Worm (Caenorhabditis elegans): ENCODE data around the gene best-19.

The best-19 gene

ce11 chrIV:295734-296201 lies 12.3 kb downstream of the best-19 start (continued):
- peak in 1 of 2 experiments; percentile 40 for TF ChIP-seq mdl-1 (tag; optimal IDR thresholded peaks at IDR 0.05)
- no peak for TF ChIP-seq ZK546.5 (tag; optimal IDR thresholded peaks at IDR 0.05)
- TF ChIP-seq Y55F3AM.14 (GFP tag; optimal IDR thresholded peaks at IDR 0.05): no peak
- no peak for TF ChIP-seq snpc-4 (tag; optimal IDR thresholded peaks at IDR 0.05)
- no peak for TF ChIP-seq unc-62 (GFP tag; optimal IDR thresholded peaks at IDR 0.05)
- TF ChIP-seq nhr-129 (tag; optimal IDR thresholded peaks at IDR 0.05): peak; percentile 14
- TF ChIP-seq skn-1 (tag; optimal IDR thresholded peaks at IDR 0.05): no peak
- TF ChIP-seq ztf-11 (tag; optimal IDR thresholded peaks at IDR 0.05): no peak
- TF ChIP-seq fos-1 (tag; optimal IDR thresholded peaks at IDR 0.05): peak; percentile 79
- TF ChIP-seq zag-1 (tag; optimal IDR thresholded peaks at IDR 0.05): no peak
- TF ChIP-seq crh-2 (tag; optimal IDR thresholded peaks at IDR 0.05): peak; percentile 66
- TF ChIP-seq unc-39 (tag; optimal IDR thresholded peaks at IDR 0.05): no peak
- TF ChIP-seq gmeb-1 (tag; optimal IDR thresholded peaks at IDR 0.05): peak; percentile 38
- no peak for TF ChIP-seq elt-3 (tag; optimal IDR thresholded peaks at IDR 0.05)
- TF ChIP-seq mbf-1 (tag; optimal IDR thresholded peaks at IDR 0.05): no peak
- TF ChIP-seq sem-4 (tag; optimal IDR thresholded peaks at IDR 0.05): no peak
- TF ChIP-seq aly-2 (tag; optimal IDR thresholded peaks at IDR 0.05): no peak
- no peak for TF ChIP-seq nhr-6 (tag; optimal IDR thresholded peaks at IDR 0.05)
- TF ChIP-seq C34F6.9 (tag; optimal IDR thresholded peaks at IDR 0.05): no peak
- TF ChIP-seq F13H6.1 (tag; optimal IDR thresholded peaks at IDR 0.05): no peak
- TF ChIP-seq nhr-23 (tag; optimal IDR thresholded peaks at IDR 0.05): no peak
- no peak for TF ChIP-seq ceh-82 (tag; optimal IDR thresholded peaks at IDR 0.05)
- TF ChIP-seq nhr-10 (tag; optimal IDR thresholded peaks at IDR 0.05): no peak

DNA sequence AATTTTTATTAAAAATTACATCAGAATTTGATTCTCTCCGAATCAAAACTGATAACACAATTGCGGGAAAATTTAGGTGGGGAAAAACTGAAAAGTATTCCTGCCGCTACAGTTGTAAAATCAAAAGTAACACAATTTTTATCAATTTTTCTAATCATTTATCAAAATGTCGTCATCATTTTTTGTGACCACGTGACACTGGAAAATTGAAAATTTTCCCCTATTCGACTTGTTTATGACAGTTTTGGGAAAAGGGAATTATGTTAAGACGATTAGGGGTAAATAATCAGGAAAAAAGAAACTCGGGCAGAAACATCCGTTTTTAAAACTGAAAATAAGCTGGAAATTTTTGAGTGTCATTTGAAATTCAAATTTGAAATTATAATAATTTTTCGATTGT lies 13.4 kb downstream of the best-19 start:
- TF ChIP-seq crh-2 (tag; optimal IDR thresholded peaks at IDR 0.05) (peak; percentile 71), nhr-6 (tag; optimal IDR thresholded peaks at IDR 0.05) (no peak), sma-9 (GFP tag; optimal IDR thresholded peaks at IDR 0.05) (peak; percentile 58), sma-9 (tag; optimal IDR thresholded peaks at IDR 0.05) (no peak), ztf-11 (tag; optimal IDR thresholded peaks at IDR 0.05) (no peak), sma-3 (GFP tag; optimal IDR thresholded peaks at IDR 0.05) (peak; percentile 29), nhr-11 (tag; optimal IDR thresholded peaks at IDR 0.05) (no peak), dmd-4 (tag; optimal IDR thresholded peaks at IDR 0.05) (no peak), gmeb-1 (tag; optimal IDR thresholded peaks at IDR 0.05) (peak; percentile 70), alr-1 (tag; optimal IDR thresholded peaks at IDR 0.05) (no peak), nhr-10 (tag; optimal IDR thresholded peaks at IDR 0.05) (no peak), fos-1 (tag; optimal IDR thresholded peaks at IDR 0.05) (peak; percentile 55), lsy-2 (tag; optimal IDR thresholded peaks at IDR 0.05) (peak in 1 of 2 experiments; percentile 13), mdl-1 (tag; optimal IDR thresholded peaks at IDR 0.05) (peak in 1 of 2 experiments; percentile 25), snpc-4 (tag; optimal IDR thresholded peaks at IDR 0.05) (no peak), Y55F3AM.14 (GFP tag; optimal IDR thresholded peaks at IDR 0.05) (no peak), skn-1 (tag; optimal IDR thresholded peaks at IDR 0.05) (no peak)

DNA sequence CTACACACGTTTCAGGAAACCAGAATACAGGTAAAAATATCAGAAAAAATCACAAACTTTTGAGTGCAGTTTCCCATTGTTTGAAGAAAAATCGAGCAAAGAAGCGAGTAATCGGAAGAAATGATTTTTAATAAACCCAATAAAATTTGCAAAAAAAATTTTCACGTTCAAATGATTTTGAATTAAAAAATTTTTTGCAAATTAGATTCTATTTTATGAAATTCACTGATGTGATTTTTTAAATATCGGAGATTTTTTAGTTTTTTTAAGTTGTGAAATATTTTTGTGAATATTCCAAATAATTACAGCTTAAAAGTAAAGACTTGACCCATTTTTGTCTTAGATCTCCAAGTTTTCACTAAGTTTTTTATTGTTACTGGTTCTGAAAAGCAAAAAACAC lies 14.8 kb downstream of the best-19 start, which contains the start of gene pnp-1:
Gene pnp-1 (minus strand): TSS at position 101 of the 400 bp plus-strand sequence.
- TF ChIP-seq blmp-1 (tag; optimal IDR thresholded peaks at IDR 0.05; ENCODE audit: insufficient read depth) (no peak), nhr-11 (tag; optimal IDR thresholded peaks at IDR 0.05) (no peak), Y55F3AM.14 (GFP tag; optimal IDR thresholded peaks at IDR 0.05) (no peak), mdl-1 (tag; optimal IDR thresholded peaks at IDR 0.05) (no peak), unc-62 (GFP tag; optimal IDR thresholded peaks at IDR 0.05) (no peak), nhr-6 (tag; optimal IDR thresholded peaks at IDR 0.05) (no peak), lin-13 (GFP tag; optimal IDR thresholded peaks at IDR 0.05) (no peak), unc-55 (GFP tag; optimal IDR thresholded peaks at IDR 0.05) (no peak), sma-9 (GFP tag; optimal IDR thresholded peaks at IDR 0.05) (no peak), sma-9 (tag; optimal IDR thresholded peaks at IDR 0.05) (no peak), nhr-21 (tag; optimal IDR thresholded peaks at IDR 0.05) (no peak), F13H6.1 (tag; optimal IDR thresholded peaks at IDR 0.05) (no peak), alr-1 (tag; optimal IDR thresholded peaks at IDR 0.05) (no peak), mab-5 (tag; optimal IDR thresholded peaks at IDR 0.05) (no peak), zag-1 (tag; optimal IDR thresholded peaks at IDR 0.05) (no peak), nhr-129 (tag; optimal IDR thresholded peaks at IDR 0.05) (no peak), C34F6.9 (tag; optimal IDR thresholded peaks at IDR 0.05) (no peak)

ce11 chrIV:299190-299589 lies 15.7 kb downstream of the best-19 start:
- TF ChIP-seq lin-11 (tag; optimal IDR thresholded peaks at IDR 0.05) (no peak), sma-3 (GFP tag; optimal IDR thresholded peaks at IDR 0.05) (no peak), crh-2 (tag; optimal IDR thresholded peaks at IDR 0.05) (no peak), nhr-25 (tag; optimal IDR thresholded peaks at IDR 0.05) (no peak), ceh-82 (tag; optimal IDR thresholded peaks at IDR 0.05) (no peak)

All from whole organism, L2 larva.